Worm (Caenorhabditis elegans) whole organism, L2 larva: ENCODE data around the gene mec-1.

Experiments
- C34F6.9 ChIP-seq: fragments of 150-350 bp; optimal IDR thresholded peaks from 2 replicates; lab custom pipeline; 2014; ENCODE audit warnings: missing biosample characterization, missing genetic modification characterization
- F13H6.1 ChIP-seq: sonication (generic microtip); optimal IDR thresholded peaks from 2 replicates; lab custom pipeline; 2016; ENCODE audit warnings: missing genetic modification characterization, missing compliant biosample characterization
- R02D3.7 ChIP-seq: fragments of 150-350 bp; optimal IDR thresholded peaks from 2 replicates; lab custom pipeline; 2014; ENCODE audit warnings: missing biosample characterization, missing genetic modification characterization
- Y55F3AM.14 ChIP-seq: fragments of 200-800 bp; sonication (Bioruptor generic); optimal IDR thresholded peaks from 2 replicates; lab custom pipeline; 2018; ENCODE audit warnings: mild to moderate bottlenecking, missing genetic modification characterization, missing compliant biosample characterization
- ZK546.5 ChIP-seq: sonication (generic microtip); optimal IDR thresholded peaks from 2 replicates; lab custom pipeline; 2017; ENCODE audit warnings: missing biosample characterization, missing genetic modification characterization
- alr-1 ChIP-seq: fragments of 150-350 bp; optimal IDR thresholded peaks from 2 replicates; lab custom pipeline; 2014; ENCODE audit warnings: missing biosample characterization, missing genetic modification characterization
- aly-2 ChIP-seq: fragments of 150-350 bp; optimal IDR thresholded peaks from 2 replicates; lab custom pipeline; 2014; ENCODE audit warnings: missing biosample characterization, missing genetic modification characterization
- ama-1 ChIP-seq: fragments of 150-350 bp; optimal IDR thresholded peaks from 2 replicates; lab custom pipeline; 2018; ENCODE audit warnings: inconsistent platforms
- blmp-1 ChIP-seq: sonication (generic microtip); optimal IDR thresholded peaks from 2 replicates; lab custom pipeline; 2017; ENCODE audit warnings: missing genetic modification characterization, mild to moderate bottlenecking, missing compliant biosample characterization, antibody characterized with exemption, moderate library complexity; ENCODE audit not compliant: insufficient read depth
- ceh-16 ChIP-seq: fragments of 150-350 bp; optimal IDR thresholded peaks from 2 replicates; lab custom pipeline; 2014; ENCODE audit warnings: missing biosample characterization, missing genetic modification characterization
- ceh-82 ChIP-seq: fragments of 150-350 bp; optimal IDR thresholded peaks from 2 replicates; lab custom pipeline; 2014; ENCODE audit warnings: missing biosample characterization, missing genetic modification characterization
- crh-2 ChIP-seq: sonication (generic microtip); optimal IDR thresholded peaks from 2 replicates; lab custom pipeline; 2017; ENCODE audit warnings: missing biosample characterization, missing genetic modification characterization
- dmd-4 ChIP-seq: sonication (generic microtip); optimal IDR thresholded peaks from 2 replicates; lab custom pipeline; 2017; ENCODE audit warnings: missing biosample characterization, missing genetic modification characterization
- egl-27 ChIP-seq: sonication (generic microtip); optimal IDR thresholded peaks from 3 replicates; lab custom pipeline; 2017; ENCODE audit warnings: missing biosample characterization, missing genetic modification reagents, missing genetic modification characterization
- elt-1 ChIP-seq: fragments of 150-350 bp; optimal IDR thresholded peaks from 2 replicates; lab custom pipeline; 2014; ENCODE audit warnings: missing biosample characterization, missing genetic modification characterization
- elt-3 ChIP-seq: sonication (generic microtip); optimal IDR thresholded peaks from 2 replicates; lab custom pipeline; 2017; ENCODE audit warnings: missing biosample characterization, missing genetic modification characterization
- fos-1 ChIP-seq: fragments of 150-350 bp; optimal IDR thresholded peaks from 2 replicates; lab custom pipeline; 2014; ENCODE audit warnings: missing biosample characterization, missing genetic modification characterization
- gmeb-1 ChIP-seq: fragments of 150-350 bp; optimal IDR thresholded peaks from 2 replicates; lab custom pipeline; 2014; ENCODE audit warnings: missing biosample characterization, missing genetic modification characterization
- lin-11 ChIP-seq: fragments of 150-350 bp; sonication (generic microtip); optimal IDR thresholded peaks from 2 replicates; lab custom pipeline; 2014; ENCODE audit warnings: missing biosample characterization, missing genetic modification characterization, inconsistent platforms, mixed read lengths
- lin-13 ChIP-seq: fragments of 150-350 bp; optimal IDR thresholded peaks from 2 replicates; lab custom pipeline; 2014; ENCODE audit warnings: missing biosample characterization, missing genetic modification reagents, missing genetic modification characterization
- lin-39 ChIP-seq: fragments of 150-350 bp; optimal IDR thresholded peaks from 2 replicates; lab custom pipeline; 2014; ENCODE audit warnings: missing biosample characterization, missing genetic modification reagents, missing genetic modification characterization
- lsy-2 ChIP-seq, 2 experiments: fragments of 150-350 bp in 1 of 2; sonication (generic microtip) in 1 of 2; optimal IDR thresholded peaks; 2 replicates each; lab custom pipeline; 2014 to 2017; ENCODE audit warnings: missing biosample characterization in 2 of 2, missing genetic modification characterization in 2 of 2
- mab-5 ChIP-seq: fragments of 150-350 bp; optimal IDR thresholded peaks from 2 replicates; lab custom pipeline; 2014; ENCODE audit warnings: missing biosample characterization, missing genetic modification characterization
- mdl-1 ChIP-seq, 2 experiments: fragments of 150-350 bp in 1 of 2; sonication (generic microtip) in 1 of 2; optimal IDR thresholded peaks; 2 replicates each; lab custom pipeline; 2017; ENCODE audit warnings: missing biosample characterization in 2 of 2, missing genetic modification characterization in 2 of 2
- nhr-11 ChIP-seq: fragments of 150-350 bp; optimal IDR thresholded peaks from 2 replicates; lab custom pipeline; 2014; ENCODE audit warnings: missing biosample characterization, missing genetic modification characterization
- nhr-129 ChIP-seq: fragments of 150-350 bp; optimal IDR thresholded peaks from 2 replicates; lab custom pipeline; 2014; ENCODE audit warnings: missing biosample characterization, missing genetic modification characterization
- nhr-21 ChIP-seq: fragments of 150-350 bp; optimal IDR thresholded peaks from 2 replicates; lab custom pipeline; 2014; ENCODE audit warnings: missing biosample characterization, missing genetic modification characterization
- nhr-237 ChIP-seq: fragments of 150-350 bp; optimal IDR thresholded peaks from 2 replicates; lab custom pipeline; 2014; ENCODE audit warnings: missing biosample characterization, missing genetic modification characterization
- nhr-25 ChIP-seq: fragments of 150-350 bp; sonication (generic microtip); optimal IDR thresholded peaks from 3 replicates; lab custom pipeline; 2014; ENCODE audit warnings: missing biosample characterization, missing genetic modification characterization
- nhr-6 ChIP-seq: fragments of 150-350 bp; optimal IDR thresholded peaks from 2 replicates; lab custom pipeline; 2014; ENCODE audit warnings: missing biosample characterization, missing genetic modification characterization
- peb-1 ChIP-seq: fragments of 150-350 bp; optimal IDR thresholded peaks from 2 replicates; lab custom pipeline; 2014; ENCODE audit warnings: missing biosample characterization, missing genetic modification characterization
- sem-4 ChIP-seq: fragments of 150-350 bp; optimal IDR thresholded peaks from 2 replicates; lab custom pipeline; 2014; ENCODE audit warnings: missing biosample characterization, missing genetic modification reagents, missing genetic modification characterization
- skn-1 ChIP-seq: sonication (generic microtip); optimal IDR thresholded peaks from 2 replicates; lab custom pipeline; 2017; ENCODE audit warnings: missing biosample characterization, missing genetic modification characterization
- sma-3 ChIP-seq: sonication (generic microtip); optimal IDR thresholded peaks from 2 replicates; lab custom pipeline; 2016; ENCODE audit warnings: missing genetic modification reagents, missing genetic modification characterization, missing compliant biosample characterization
- sma-9 ChIP-seq, 2 experiments: fragments of 150-350 bp in 1 of 2; sonication (generic microtip) in 1 of 2; optimal IDR thresholded peaks; 2 replicates each; lab custom pipeline; 2014 to 2016; ENCODE audit warnings: missing genetic modification characterization in 2 of 2, mild to moderate bottlenecking in 1 of 2, missing biosample characterization in 1 of 2, missing compliant biosample characterization in 1 of 2, missing genetic modification reagents in 1 of 2, moderate library complexity in 1 of 2
- snpc-4 ChIP-seq: fragments of 150-350 bp; optimal IDR thresholded peaks from 2 replicates; lab custom pipeline; 2014; ENCODE audit warnings: missing biosample characterization, missing genetic modification characterization
- unc-39 ChIP-seq: fragments of 150-350 bp; optimal IDR thresholded peaks from 2 replicates; lab custom pipeline; 2014; ENCODE audit warnings: missing biosample characterization, missing genetic modification characterization
- unc-62 ChIP-seq: fragments of 150-350 bp; optimal IDR thresholded peaks from 2 replicates; lab custom pipeline; 2014; ENCODE audit warnings: missing biosample characterization, missing genetic modification reagents, missing genetic modification characterization
- zag-1 ChIP-seq: fragments of 150-350 bp; optimal IDR thresholded peaks from 2 replicates; lab custom pipeline; 2014; ENCODE audit warnings: missing biosample characterization, missing genetic modification characterization
- ztf-1 ChIP-seq: fragments of 200-800 bp; sonication (Bioruptor generic); conservative IDR thresholded peaks from 2 replicates; pipeline ENCODE4 v1.3.6; 2022; ENCODE audit warnings: missing genetic modification characterization, missing compliant biosample characterization
- ztf-11 ChIP-seq: sonication (generic microtip); optimal IDR thresholded peaks from 2 replicates; lab custom pipeline; 2017; ENCODE audit warnings: missing biosample characterization, missing genetic modification characterization
- ztf-4 ChIP-seq: fragments of 150-350 bp; optimal IDR thresholded peaks from 2 replicates; lab custom pipeline; 2014; ENCODE audit warnings: missing biosample characterization, missing genetic modification characterization

The mec-1 gene

ce11 chrV:6993999-6994398 lies 37.7 kb downstream of the mec-1 start:
- TF ChIP-seq aly-2 (no peak), F13H6.1 (tag; lab: Kevin White, UChicago) (peak; percentile 63), nhr-21 (tag; lab: Kevin White, UChicago) (peak; percentile 84), ztf-4 (no peak), ama-1 (lab: Kevin White, UChicago) (no peak), mdl-1 (tag; optimal IDR thresholded peaks at IDR 0.05; lab: Kevin White, UChicago) (no peak), peb-1 (tag; lab: Kevin White, UChicago) (no peak), egl-27 (peak; percentile 42), sma-9 (GFP tag; optimal IDR thresholded peaks at IDR 0.05; lab: Kevin White, UChicago) (peak; percentile 96), sma-9 (tag; optimal IDR thresholded peaks at IDR 0.05; lab: Kevin White, UChicago) (no peak), blmp-1 (tag; lab: Kevin White, UChicago) (peak; percentile 93), lsy-2 (tag; optimal IDR thresholded peaks at IDR 0.05; lab: Kevin White, UChicago) (peak in 1 of 2 experiments; percentile 36), nhr-11 (tag; lab: Kevin White, UChicago) (no peak), crh-2 (tag; lab: Kevin White, UChicago) (peak; percentile 86), zag-1 (tag; lab: Kevin White, UChicago) (no peak), ztf-11 (tag; lab: Kevin White, UChicago) (no peak), gmeb-1 (peak; percentile 12), nhr-237 (no peak), fos-1 (peak; percentile 60), mab-5 (tag; lab: Kevin White, UChicago) (no peak), alr-1 (no peak), elt-1 (no peak), sma-3 (GFP tag; lab: Kevin White, UChicago) (peak; percentile 65), ceh-16 (tag; lab: Kevin White, UChicago) (no peak), dmd-4 (tag; lab: Kevin White, UChicago) (no peak), snpc-4 (tag; lab: Kevin White, UChicago) (no peak), ceh-82 (tag; lab: Kevin White, UChicago) (no peak), ztf-1 (no peak), unc-62 (GFP tag; lab: Kevin White, UChicago) (no peak), Y55F3AM.14 (GFP tag; lab: Kevin White, UChicago) (no peak), lin-13 (no peak), nhr-6 (peak; percentile 37), nhr-129 (tag; lab: Kevin White, UChicago) (peak; percentile 76), sem-4 (tag; lab: Kevin White, UChicago) (peak; percentile 17), ZK546.5 (tag; lab: Kevin White, UChicago) (no peak), lin-11 (tag; lab: Kevin White, UChicago) (no peak), skn-1 (peak; percentile 47), lin-39 (tag; lab: Kevin White, UChicago) (no peak), nhr-25 (tag; lab: Kevin White, UChicago) (peak; percentile 46), unc-39 (no peak), R02D3.7 (tag; lab: Kevin White, UChicago) (no peak), elt-3 (tag; lab: Kevin White, UChicago) (no peak)

ce11 chrV:6997041-6997552 lies 40.8 kb downstream of the mec-1 start, which contains the start of gene nhr-107:
TSS of gene nhr-107 (minus strand) at chrV:6997091.
- TF ChIP-seq mdl-1 (tag; optimal IDR thresholded peaks at IDR 0.05; lab: Kevin White, UChicago) (no peak), alr-1 (no peak), sma-9 (GFP tag; optimal IDR thresholded peaks at IDR 0.05; lab: Kevin White, UChicago) (peak; percentile 27), sma-9 (tag; optimal IDR thresholded peaks at IDR 0.05; lab: Kevin White, UChicago) (no peak), fos-1 (peak; percentile 13)

- TF ChIP-seq sma-9 (GFP tag; optimal IDR thresholded peaks at IDR 0.05; lab: Kevin White, UChicago): peak; percentile 55
- TF ChIP-seq sma-9 (tag; optimal IDR thresholded peaks at IDR 0.05; lab: Kevin White, UChicago): no peak
- TF ChIP-seq C34F6.9 (tag; lab: Kevin White, UChicago): peak; percentile 51
- TF ChIP-seq sma-3 (GFP tag; lab: Kevin White, UChicago): peak; percentile 37
- TF ChIP-seq crh-2 (tag; lab: Kevin White, UChicago): peak; percentile 33
- TF ChIP-seq blmp-1 (tag; lab: Kevin White, UChicago): no peak
- peak; percentile 60 for TF ChIP-seq nhr-25 (tag; lab: Kevin White, UChicago)
- peak; percentile 5 for TF ChIP-seq F13H6.1 (tag; lab: Kevin White, UChicago)
- TF ChIP-seq mdl-1 (tag; optimal IDR thresholded peaks at IDR 0.05; lab: Kevin White, UChicago): peak; percentile 2 to 20
- TF ChIP-seq egl-27: no peak
- peak; percentile 16 for TF ChIP-seq nhr-129 (tag; lab: Kevin White, UChicago)
- TF ChIP-seq dmd-4 (tag; lab: Kevin White, UChicago): no peak
Observed at ce11 chrV:6998303-6998884, 42.1 kb downstream of the mec-1 start, which contains the start of gene nhr-42. TSS of gene nhr-42 (plus strand) at chrV:6998819.
